Worm (Caenorhabditis elegans): Measurements from ENCODE around the gene pqn-68.

Gene pqn-68

ce11 chrV:12921680-12922079 lies 30.8 kb upstream of the pqn-68 start:
- no peak for TF ChIP-seq ama-1 (optimal IDR thresholded peaks at IDR 0.05)
- TF ChIP-seq hmg-4 (GFP tag; optimal IDR thresholded peaks at IDR 0.05) = no peak
- no peak for TF ChIP-seq sea-1 (GFP tag; conservative IDR thresholded peaks at IDR 0.05)
- TF ChIP-seq tra-4 (tag; optimal IDR thresholded peaks at IDR 0.05) = no peak
- TF ChIP-seq scrt-1 (GFP tag; IDR thresholded peaks at IDR 0.05) = no peak
- no peak for TF ChIP-seq tbx-37 (GFP tag; conservative IDR thresholded peaks at IDR 0.05)
- no peak for TF ChIP-seq hnd-1 (tag; optimal IDR thresholded peaks at IDR 0.05)

DNA sequence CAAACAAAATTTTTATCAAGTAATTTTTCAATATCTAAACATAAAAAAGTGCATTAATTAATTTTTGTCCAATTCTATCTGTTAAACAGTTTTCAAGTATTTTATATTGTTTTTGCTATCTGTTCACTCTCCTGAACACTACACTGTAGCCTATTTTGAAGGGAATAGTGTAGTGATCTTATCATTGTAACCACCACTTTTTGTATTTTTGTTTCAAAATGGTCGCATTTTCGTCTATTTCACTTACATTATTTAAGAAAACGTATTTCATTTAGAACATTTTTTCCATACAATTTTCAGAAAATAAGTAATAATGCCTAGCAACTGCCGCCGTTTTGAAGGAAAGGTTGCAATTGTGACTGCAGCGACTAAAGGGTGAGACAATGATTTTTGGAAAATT lies 30.1 kb upstream of the pqn-68 start, which contains the start of gene dhrs-4:
Gene dhrs-4 (plus strand): TSS at position 301 of the 400 bp plus-strand sequence.
- TF ChIP-seq scrt-1 (GFP tag; IDR thresholded peaks at IDR 0.05) (no peak), B0310.2 (tag; optimal IDR thresholded peaks at IDR 0.05) (no peak), ama-1 (optimal IDR thresholded peaks at IDR 0.05) (no peak), tbx-37 (GFP tag; conservative IDR thresholded peaks at IDR 0.05) (no peak), ceh-36 (tag; optimal IDR thresholded peaks at IDR 0.05) (no peak), pes-1 (GFP tag; IDR thresholded peaks at IDR 0.05) (no peak), hmbx-1 (tag; optimal IDR thresholded peaks at IDR 0.05) (no peak), hmg-4 (GFP tag; optimal IDR thresholded peaks at IDR 0.05) (no peak), hnd-1 (tag; optimal IDR thresholded peaks at IDR 0.05) (no peak), ceh-13 (GFP tag; optimal IDR thresholded peaks at IDR 0.05) (no peak), tbx-11 (GFP tag; IDR thresholded peaks at IDR 0.05) (no peak), ets-7 (tag; optimal IDR thresholded peaks at IDR 0.05) (no peak)

DNA sequence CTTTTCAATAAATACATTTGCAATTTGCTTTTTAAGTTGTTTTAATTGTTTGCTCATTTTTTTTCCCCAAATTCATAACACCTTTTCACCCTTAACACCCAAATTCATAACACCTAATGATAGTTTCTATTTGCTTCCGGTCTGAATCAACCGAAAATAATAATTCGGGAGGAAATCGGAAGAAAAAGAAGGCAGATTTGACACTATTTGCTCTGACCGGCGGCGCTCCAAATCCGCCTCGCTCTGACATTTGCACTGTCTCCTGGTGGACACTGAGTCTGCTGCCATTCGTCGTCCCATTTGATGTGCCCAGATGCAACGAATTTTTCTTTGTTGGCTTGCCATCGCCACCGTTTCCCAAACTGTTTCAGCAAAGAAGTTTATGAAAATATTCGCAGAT lies 28.3 kb upstream of the pqn-68 start, which contains the start of gene pqn-67:
Gene pqn-67 (plus strand): TSS at position 301 of the 400 bp plus-strand sequence.
- TF ChIP-seq pes-1 (GFP tag; IDR thresholded peaks at IDR 0.05) (no peak), ceh-36 (tag; optimal IDR thresholded peaks at IDR 0.05) (no peak), scrt-1 (GFP tag; IDR thresholded peaks at IDR 0.05) (no peak), sea-1 (GFP tag; conservative IDR thresholded peaks at IDR 0.05) (no peak), aly-1 (tag; optimal IDR thresholded peaks at IDR 0.05) (no peak), ama-1 (optimal IDR thresholded peaks at IDR 0.05) (no peak), hmbx-1 (tag; optimal IDR thresholded peaks at IDR 0.05) (no peak), ceh-13 (GFP tag; optimal IDR thresholded peaks at IDR 0.05) (no peak), flt-1 (GFP tag; IDR thresholded peaks at IDR 0.05) (no peak), ets-7 (tag; optimal IDR thresholded peaks at IDR 0.05) (no peak), B0310.2 (tag; optimal IDR thresholded peaks at IDR 0.05) (no peak), tra-4 (tag; optimal IDR thresholded peaks at IDR 0.05) (no peak), tbx-37 (GFP tag; conservative IDR thresholded peaks at IDR 0.05) (no peak), tbx-11 (GFP tag; IDR thresholded peaks at IDR 0.05) (no peak), hmg-4 (GFP tag; optimal IDR thresholded peaks at IDR 0.05) (no peak), F13C5.2 (tag; optimal IDR thresholded peaks at IDR 0.05) (no peak), hnd-1 (tag; optimal IDR thresholded peaks at IDR 0.05) (no peak)

DNA sequence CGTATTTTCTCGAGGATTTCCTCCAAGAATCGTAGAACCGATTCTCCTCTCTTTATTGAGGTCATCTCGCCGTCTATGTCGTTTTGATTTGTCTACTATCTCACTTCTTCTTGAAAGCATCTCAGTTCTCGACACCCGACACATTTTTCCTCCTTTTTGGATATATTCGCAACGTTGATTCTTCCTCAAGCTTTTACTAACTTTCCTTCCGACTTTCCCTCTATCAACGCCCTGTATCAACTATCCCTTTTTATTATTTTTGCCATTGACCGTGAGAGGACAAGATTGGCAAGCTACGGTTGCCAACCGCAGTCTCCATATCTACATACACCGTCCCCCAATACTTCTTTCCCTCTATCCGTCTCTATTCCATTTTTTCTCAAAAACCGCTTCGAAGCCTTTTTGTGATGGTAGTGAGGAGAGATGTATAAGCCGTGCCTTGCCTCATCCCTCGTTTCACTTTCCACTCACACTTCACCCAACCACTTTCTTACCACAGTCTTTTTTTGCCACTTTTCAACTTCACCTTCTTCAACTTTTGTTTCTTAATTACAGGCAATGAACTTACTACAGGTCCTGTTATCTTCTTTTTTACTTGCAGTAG lies 23.4 kb upstream of the pqn-68 start, which contains the start of gene T16G1.2:
Gene T16G1.2 (plus strand): TSS at position 554 of the 604 bp plus-strand sequence.
- no peak for TF ChIP-seq ceh-36 (tag; optimal IDR thresholded peaks at IDR 0.05)
- TF ChIP-seq F13C5.2 (tag; optimal IDR thresholded peaks at IDR 0.05) = no peak
- no peak for TF ChIP-seq hmg-4 (GFP tag; optimal IDR thresholded peaks at IDR 0.05)
- no peak for TF ChIP-seq flt-1 (GFP tag; IDR thresholded peaks at IDR 0.05)
- no peak for TF ChIP-seq sea-1 (GFP tag; conservative IDR thresholded peaks at IDR 0.05)
- no peak for TF ChIP-seq ama-1 (optimal IDR thresholded peaks at IDR 0.05)
- TF ChIP-seq tbx-11 (GFP tag; IDR thresholded peaks at IDR 0.05) = no peak
- no peak for TF ChIP-seq aly-1 (tag; optimal IDR thresholded peaks at IDR 0.05)
- no peak for TF ChIP-seq ceh-13 (GFP tag; optimal IDR thresholded peaks at IDR 0.05)
- no peak for TF ChIP-seq B0310.2 (tag; optimal IDR thresholded peaks at IDR 0.05)
- TF ChIP-seq tbx-37 (GFP tag; conservative IDR thresholded peaks at IDR 0.05) = no peak
- TF ChIP-seq ets-7 (tag; optimal IDR thresholded peaks at IDR 0.05) = no peak
- no peak for TF ChIP-seq hnd-1 (tag; optimal IDR thresholded peaks at IDR 0.05)
- TF ChIP-seq hmbx-1 (tag; optimal IDR thresholded peaks at IDR 0.05) = no peak
- no peak for TF ChIP-seq pes-1 (GFP tag; IDR thresholded peaks at IDR 0.05)
- TF ChIP-seq scrt-1 (GFP tag; IDR thresholded peaks at IDR 0.05) = no peak
- no peak for TF ChIP-seq tra-4 (tag; optimal IDR thresholded peaks at IDR 0.05)

- no peak for TF ChIP-seq tbx-11 (GFP tag; IDR thresholded peaks at IDR 0.05)
- TF ChIP-seq hmg-4 (GFP tag; optimal IDR thresholded peaks at IDR 0.05) = no peak
- no peak for TF ChIP-seq flt-1 (GFP tag; IDR thresholded peaks at IDR 0.05)
- TF ChIP-seq F13C5.2 (tag; optimal IDR thresholded peaks at IDR 0.05) = no peak
- TF ChIP-seq sea-1 (GFP tag; conservative IDR thresholded peaks at IDR 0.05) = no peak
- no peak for TF ChIP-seq aly-1 (tag; optimal IDR thresholded peaks at IDR 0.05)
- TF ChIP-seq tra-4 (tag; optimal IDR thresholded peaks at IDR 0.05) = no peak
- TF ChIP-seq hnd-1 (tag; optimal IDR thresholded peaks at IDR 0.05) = no peak
- TF ChIP-seq tbx-37 (GFP tag; conservative IDR thresholded peaks at IDR 0.05) = no peak
- TF ChIP-seq ceh-13 (GFP tag; optimal IDR thresholded peaks at IDR 0.05) = no peak
Measured at ce11 chrV:12933654-12934053, 18.8 kb upstream of the pqn-68 start.

ce11 chrV:12934976-12935375 lies 17.5 kb upstream of the pqn-68 start, which contains the start of gene T16G1.7:
Gene T16G1.7, minus strand, starts transcription at chrV:12935112.
- TF ChIP-seq hmg-4 (GFP tag; optimal IDR thresholded peaks at IDR 0.05) (no peak), scrt-1 (GFP tag; IDR thresholded peaks at IDR 0.05) (no peak), ets-7 (tag; optimal IDR thresholded peaks at IDR 0.05) (no peak), tbx-37 (GFP tag; conservative IDR thresholded peaks at IDR 0.05) (no peak), hmbx-1 (tag; optimal IDR thresholded peaks at IDR 0.05) (no peak), flt-1 (GFP tag; IDR thresholded peaks at IDR 0.05) (no peak), pes-1 (GFP tag; IDR thresholded peaks at IDR 0.05) (no peak), B0310.2 (tag; optimal IDR thresholded peaks at IDR 0.05) (no peak), aly-1 (tag; optimal IDR thresholded peaks at IDR 0.05) (no peak), hnd-1 (tag; optimal IDR thresholded peaks at IDR 0.05) (no peak), ceh-36 (tag; optimal IDR thresholded peaks at IDR 0.05) (no peak), tra-4 (tag; optimal IDR thresholded peaks at IDR 0.05) (no peak), ama-1 (optimal IDR thresholded peaks at IDR 0.05) (no peak), ceh-13 (GFP tag; optimal IDR thresholded peaks at IDR 0.05) (no peak)

DNA sequence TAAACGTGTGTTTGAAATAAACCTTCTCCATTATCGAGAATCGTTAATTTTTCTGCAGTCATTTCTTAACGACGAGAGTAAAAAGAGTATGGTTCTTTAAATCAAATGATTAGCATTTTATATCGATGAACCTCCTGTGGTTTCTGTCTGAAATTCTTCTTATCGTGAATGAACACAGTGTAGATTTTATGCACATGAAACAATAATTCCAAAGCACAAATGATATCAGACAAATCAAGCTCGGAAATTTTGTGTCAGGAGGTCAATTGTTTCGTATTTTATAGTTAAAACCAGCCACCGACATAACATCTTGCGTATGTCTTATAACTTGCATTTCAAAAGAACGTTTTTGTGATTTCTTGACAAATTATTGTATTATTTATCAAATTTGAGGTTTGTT lies 15.3 kb upstream of the pqn-68 start, which contains the start of gene T16G1.6:
Gene T16G1.6 (minus strand): TSS at position 77 of the 400 bp plus-strand sequence.
- TF ChIP-seq tbx-37 (GFP tag; conservative IDR thresholded peaks at IDR 0.05) (no peak), hmbx-1 (tag; optimal IDR thresholded peaks at IDR 0.05) (no peak)
